Worm (Caenorhabditis elegans) whole organism, L3 larva: ENCODE data around the gene prmn-1.

ENCODE experiments used
- ama-1 ChIP-seq: fragments of 150-350 bp; optimal IDR thresholded peaks from 2 replicates; lab custom pipeline; 2018
- ceh-82 ChIP-seq: fragments of 150-350 bp; optimal IDR thresholded peaks from 2 replicates; lab custom pipeline; 2014; ENCODE audit warnings: missing biosample characterization, missing genetic modification characterization
- elt-3 ChIP-seq, 3 experiments: fragments of 150-350 bp in 1 of 3; sonication (generic microtip) in 2 of 3; optimal IDR thresholded peaks; 2 replicates in 2 of 3; 4 replicates in 1 of 3; lab custom pipeline; 2014 to 2017; ENCODE audit warnings: missing biosample characterization in 3 of 3, missing genetic modification characterization in 3 of 3
- eor-1 ChIP-seq, 2 experiments: fragments of 150-350 bp; optimal IDR thresholded peaks; 2 replicates each; lab custom pipeline; 2014 to 2018; ENCODE audit warnings: missing biosample characterization in 2 of 2, missing genetic modification characterization in 2 of 2
- nfya-1 ChIP-seq: sonication (generic microtip); optimal IDR thresholded peaks from 2 replicates; lab custom pipeline; 2017; ENCODE audit warnings: missing genetic modification characterization, mild to moderate bottlenecking, missing compliant biosample characterization, antibody characterized with exemption, moderate library complexity; ENCODE audit not compliant: insufficient read depth
- nhr-237 ChIP-seq: fragments of 150-350 bp; optimal IDR thresholded peaks from 2 replicates; lab custom pipeline; 2014; ENCODE audit warnings: missing biosample characterization, missing genetic modification characterization
- nhr-76 ChIP-seq: fragments of 150-350 bp; sonication (generic microtip); optimal IDR thresholded peaks from 5 replicates; lab custom pipeline; 2014; ENCODE audit warnings: missing biosample characterization, missing genetic modification characterization
- pha-4 ChIP-seq: fragments of 150-350 bp; optimal IDR thresholded peaks from 2 replicates; lab custom pipeline; 2014; ENCODE audit warnings: missing biosample characterization, missing genetic modification reagents, missing genetic modification characterization
- snpc-4 ChIP-seq: fragments of 150-350 bp; optimal IDR thresholded peaks from 2 replicates; lab custom pipeline; 2014; ENCODE audit warnings: missing biosample characterization, missing genetic modification characterization
- tbx-2 ChIP-seq: sonication (generic microtip); optimal IDR thresholded peaks from 2 replicates; lab custom pipeline; 2016; ENCODE audit warnings: mild to moderate bottlenecking, missing genetic modification characterization, missing compliant biosample characterization
- ztf-11 ChIP-seq: fragments of 150-350 bp; optimal IDR thresholded peaks from 2 replicates; lab custom pipeline; 2014; ENCODE audit warnings: missing biosample characterization, missing genetic modification characterization

- no peak for TF ChIP-seq ztf-11 (tag; lab: Kevin White, UChicago)
- TF ChIP-seq nhr-237 (tag; lab: Kevin White, UChicago), result no peak
- TF ChIP-seq pha-4 (tag; lab: Kevin White, UChicago), result no peak
- no peak for TF ChIP-seq ama-1 (lab: Kevin White, UChicago)
- TF ChIP-seq elt-3 (tag; optimal IDR thresholded peaks at IDR 0.05; lab: Kevin White, UChicago), result no peak
- TF ChIP-seq nfya-1, result no peak
- TF ChIP-seq ceh-82 (tag; lab: Kevin White, UChicago), result no peak
- TF ChIP-seq tbx-2 (tag; lab: Kevin White, UChicago), result no peak
- TF ChIP-seq nhr-76, result no peak
- TF ChIP-seq snpc-4, result no peak
- no peak for TF ChIP-seq eor-1 (tag; optimal IDR thresholded peaks at IDR 0.05; lab: Kevin White, UChicago)
Measured at ce11 chrX:11405908-11406307, 21.0 kb downstream of the prmn-1 start, which contains the start of gene slo-2.
